Fruit fly (Drosophila melanogaster): ENCODE measurements around the gene CG1910.

- TF ChIP-seq Myc (optimal IDR thresholded peaks at IDR 0.05) (no peak), ttk (optimal IDR thresholded peaks at IDR 0.05) (no peak)
Measured at dm6 chr3R:31703370-31703769, 44.1 kb upstream of the CG1910 start.

All from Kc167 (cell line).